Fruit fly (Drosophila melanogaster) whole organism, embryonic: ENCODE measurements around the gene Shmt.

Experiments used
- Asciz ChIP-seq: fragments of 200-800 bp; sonication (Bioruptor generic); optimal IDR thresholded peaks from 2 replicates; lab custom pipeline; 2017; ENCODE audit warnings: missing biosample characterization, mild to moderate bottlenecking, missing genetic modification characterization, missing genetic modification reagents
- Atf3 ChIP-seq: fragments of 200-800 bp; sonication (Bioruptor generic); optimal IDR thresholded peaks from 3 replicates; lab custom pipeline; 2016; ENCODE audit warnings: missing biosample characterization, missing genetic modification characterization
- Bgb ChIP-seq: fragments of 200-800 bp; sonication (Bioruptor generic); IDR thresholded peaks from 2 replicates; pipeline ENCODE4 v1.3.6; 2022; ENCODE audit warnings: missing biosample characterization, missing genetic modification characterization; ENCODE audit not compliant: partially characterized antibody
- CG11504 ChIP-seq: fragments of 200-800 bp; sonication (Bioruptor generic); optimal IDR thresholded peaks from 3 replicates; lab custom pipeline; 2019; ENCODE audit warnings: missing biosample characterization, mild to moderate bottlenecking, missing genetic modification characterization, moderate library complexity
- CG11695 ChIP-seq: fragments of 200-800 bp; sonication (Bioruptor generic); IDR thresholded peaks from 3 replicates; pipeline ENCODE4 v1.3.6; 2022; ENCODE audit warnings: missing biosample characterization, missing genetic modification characterization
- CG11723 ChIP-seq: fragments of 200-800 bp; sonication (Bioruptor generic); optimal IDR thresholded peaks from 2 replicates; lab custom pipeline; 2017; ENCODE audit warnings: missing biosample characterization, mild to moderate bottlenecking, missing genetic modification characterization
- CG12391 ChIP-seq: fragments of 200-800 bp; sonication (Bioruptor generic); optimal IDR thresholded peaks from 3 replicates; lab custom pipeline; 2018; ENCODE audit warnings: missing biosample characterization, mild to moderate bottlenecking, missing genetic modification characterization, moderate library complexity
- CG14860 ChIP-seq: fragments of 200-800 bp; sonication (Bioruptor generic); IDR thresholded peaks from 3 replicates; pipeline ENCODE4 v1.3.6; 2022; ENCODE audit warnings: missing biosample characterization, missing genetic modification characterization; ENCODE audit not compliant: partially characterized antibody
- CG15601 ChIP-seq: fragments of 200-800 bp; sonication (Bioruptor generic); optimal IDR thresholded peaks from 3 replicates; lab custom pipeline; 2019; ENCODE audit warnings: missing biosample characterization, mild to moderate bottlenecking, missing genetic modification characterization, moderate library complexity
- CG17328 ChIP-seq: fragments of 200-800 bp; sonication (Bioruptor generic); IDR thresholded peaks from 2 replicates; pipeline ENCODE4 v1.3.6; 2022; ENCODE audit warnings: missing biosample characterization, missing genetic modification characterization
- CG17359 ChIP-seq: fragments of 200-800 bp; sonication (Bioruptor generic); optimal IDR thresholded peaks from 3 replicates; lab custom pipeline; 2018; ENCODE audit warnings: missing biosample characterization, mild to moderate bottlenecking, missing genetic modification characterization, moderate library complexity
- CG2712 ChIP-seq: fragments of 200-800 bp; optimal IDR thresholded peaks from 3 replicates; lab custom pipeline; 2019; ENCODE audit warnings: missing biosample characterization, mild to moderate bottlenecking, missing genetic modification characterization, moderate library complexity
- CG32772 ChIP-seq: fragments of 200-800 bp; sonication (Bioruptor generic); IDR thresholded peaks from 2 replicates; pipeline ENCODE4 v1.3.6; 2022; ENCODE audit warnings: missing biosample characterization, missing genetic modification characterization
- CG6689 ChIP-seq: fragments of 200-800 bp; sonication (Bioruptor generic); IDR thresholded peaks from 2 replicates; pipeline ENCODE4 v1.3.6; 2022; ENCODE audit warnings: missing biosample characterization, missing genetic modification characterization
- CG7271 ChIP-seq: fragments of 200-800 bp; sonication (Bioruptor generic); optimal IDR thresholded peaks from 2 replicates; lab custom pipeline; 2018; ENCODE audit warnings: missing biosample characterization, mild to moderate bottlenecking, missing genetic modification characterization, moderate library complexity
- CG7786 ChIP-seq: fragments of 200-800 bp; sonication (Bioruptor generic); optimal IDR thresholded peaks from 2 replicates; lab custom pipeline; 2016; ENCODE audit warnings: missing biosample characterization, missing genetic modification characterization
- CG7928 ChIP-seq: fragments of 200-800 bp; sonication (Bioruptor generic); optimal IDR thresholded peaks from 2 replicates; lab custom pipeline; 2017; ENCODE audit warnings: missing biosample characterization, mild to moderate bottlenecking, missing genetic modification characterization
- CG7963 ChIP-seq: fragments of 200-800 bp; sonication (Bioruptor generic); IDR thresholded peaks from 3 replicates; pipeline ENCODE4 v1.3.6; 2022; ENCODE audit warnings: missing biosample characterization, missing genetic modification characterization; ENCODE audit not compliant: partially characterized antibody
- CG7987 ChIP-seq: fragments of 200-800 bp; sonication (Bioruptor generic); optimal IDR thresholded peaks from 2 replicates; lab custom pipeline; 2018; ENCODE audit warnings: missing biosample characterization, mild to moderate bottlenecking, missing genetic modification characterization, moderate library complexity
- CG8924 ChIP-seq: fragments of 200-800 bp; optimal IDR thresholded peaks from 3 replicates; lab custom pipeline; 2019; ENCODE audit warnings: missing biosample characterization, mild to moderate bottlenecking, missing genetic modification characterization, moderate library complexity
- CoRest ChIP-seq: fragments of 200-800 bp; sonication (Bioruptor generic); optimal IDR thresholded peaks from 3 replicates; lab custom pipeline; 2018; ENCODE audit warnings: missing biosample characterization, mild to moderate bottlenecking, missing genetic modification characterization, moderate library complexity
- Dref ChIP-seq: fragments of 200-800 bp; sonication (Bioruptor generic); IDR thresholded peaks from 2 replicates; pipeline ENCODE4 v1.3.6; 2022; ENCODE audit warnings: missing biosample characterization, missing genetic modification characterization
- E2f2 ChIP-seq: fragments of 200-800 bp; sonication (Bioruptor generic); IDR thresholded peaks from 2 replicates; pipeline ENCODE4 v1.3.6; 2022; ENCODE audit warnings: missing biosample characterization, missing genetic modification characterization
- Elba2 ChIP-seq: fragments of 200-800 bp; sonication (Bioruptor generic); optimal IDR thresholded peaks from 3 replicates; lab custom pipeline; 2016; ENCODE audit warnings: missing biosample characterization, missing genetic modification characterization
- Hr51 ChIP-seq, 2 experiments: fragments of 200-800 bp; sonication (Bioruptor generic); optimal IDR thresholded peaks; 2 replicates in 1 of 2; 3 replicates in 1 of 2; lab custom pipeline; 2016 to 2018; ENCODE audit warnings: missing biosample characterization in 2 of 2, missing genetic modification characterization in 2 of 2, mild to moderate bottlenecking in 1 of 2, moderate library complexity in 1 of 2
- Lim3 ChIP-seq: fragments of 200-800 bp; sonication (Bioruptor generic); IDR thresholded peaks from 2 replicates; pipeline ENCODE4 v1.3.6; 2022; ENCODE audit warnings: missing biosample characterization, missing genetic modification characterization
- MBD-R2 ChIP-seq: fragments of 200-800 bp; sonication (Bioruptor generic); IDR thresholded peaks from 2 replicates; pipeline ENCODE4 v1.3.6; 2022; ENCODE audit warnings: missing biosample characterization, missing genetic modification characterization
- Mrtf ChIP-seq: fragments of 200-800 bp; sonication (Bioruptor generic); IDR thresholded peaks from 3 replicates; pipeline ENCODE4 v1.3.6; 2022; ENCODE audit warnings: missing biosample characterization, missing genetic modification characterization
- NC2β ChIP-seq: fragments of 200-800 bp; sonication (Bioruptor generic); optimal IDR thresholded peaks from 2 replicates; lab custom pipeline; 2016; ENCODE audit warnings: missing biosample characterization, missing genetic modification characterization
- YL-1 ChIP-seq: fragments of 200-800 bp; sonication (Bioruptor generic); optimal IDR thresholded peaks from 3 replicates; lab custom pipeline; 2017; ENCODE audit warnings: missing biosample characterization, mild to moderate bottlenecking, missing genetic modification characterization
- abd-A ChIP-seq: fragments of 200-800 bp; sonication (Bioruptor generic); optimal IDR thresholded peaks from 3 replicates; lab custom pipeline; 2019; ENCODE audit warnings: missing biosample characterization, mild to moderate bottlenecking, missing genetic modification characterization, moderate library complexity
- ato ChIP-seq: fragments of 200-800 bp; sonication (Bioruptor generic); IDR thresholded peaks from 2 replicates; pipeline ENCODE4 v1.3.6; 2022; ENCODE audit warnings: missing biosample characterization, missing genetic modification characterization; ENCODE audit not compliant: partially characterized antibody
- bcd ChIP-seq: fragments of 200-800 bp; sonication (Bioruptor generic); optimal IDR thresholded peaks from 2 replicates; lab custom pipeline; 2017; ENCODE audit warnings: missing biosample characterization, mild to moderate bottlenecking, missing genetic modification characterization
- cato ChIP-seq: fragments of 200-800 bp; sonication (Bioruptor generic); optimal IDR thresholded peaks from 2 replicates; lab custom pipeline; 2016; ENCODE audit warnings: missing biosample characterization, missing genetic modification characterization, borderline replicate concordance
- crol ChIP-seq: fragments of 200-800 bp; sonication (Bioruptor generic); IDR thresholded peaks from 2 replicates; pipeline ENCODE4 v1.3.6; 2022; ENCODE audit warnings: missing biosample characterization, missing genetic modification characterization
- dpn ChIP-seq, 2 experiments: fragments of 200-800 bp; sonication (Bioruptor generic); optimal IDR thresholded peaks; 3 replicates each; lab custom pipeline; 2016; ENCODE audit warnings: missing biosample characterization in 2 of 2, missing genetic modification characterization in 2 of 2
- fd102C ChIP-seq: fragments of 200-800 bp; sonication (Bioruptor generic); optimal IDR thresholded peaks from 2 replicates; lab custom pipeline; 2018; ENCODE audit warnings: missing biosample characterization, mild to moderate bottlenecking, missing genetic modification characterization, moderate library complexity
- gcm2 ChIP-seq: fragments of 200-800 bp; sonication (Bioruptor generic); optimal IDR thresholded peaks from 2 replicates; lab custom pipeline; 2016; ENCODE audit warnings: missing biosample characterization, missing genetic modification characterization
- lmd ChIP-seq: fragments of 200-800 bp; sonication (Bioruptor generic); IDR thresholded peaks from 2 replicates; pipeline ENCODE4 v1.3.6; 2022; ENCODE audit warnings: missing biosample characterization, missing genetic modification characterization
- schlank ChIP-seq: fragments of 200-800 bp; sonication (Bioruptor generic); optimal IDR thresholded peaks from 2 replicates; lab custom pipeline; 2018; ENCODE audit warnings: missing biosample characterization, mild to moderate bottlenecking, missing genetic modification characterization
- sens-2 ChIP-seq: fragments of 200-800 bp; sonication (Bioruptor generic); IDR thresholded peaks from 2 replicates; pipeline ENCODE4 v1.3.6; 2022; ENCODE audit warnings: missing biosample characterization, missing genetic modification characterization
- slbo ChIP-seq: fragments of 200-800 bp; sonication (Bioruptor generic); IDR thresholded peaks from 2 replicates; pipeline ENCODE4 v1.3.6; 2022; ENCODE audit warnings: missing biosample characterization, missing genetic modification characterization
- sna ChIP-seq: fragments of 200-800 bp; sonication (Bioruptor generic); IDR thresholded peaks from 2 replicates; pipeline ENCODE4 v1.3.6; 2022; ENCODE audit warnings: missing biosample characterization, missing genetic modification characterization; ENCODE audit not compliant: partially characterized antibody
- sqz ChIP-seq: fragments of 200-800 bp; sonication (Bioruptor generic); optimal IDR thresholded peaks from 3 replicates; lab custom pipeline; 2018; ENCODE audit warnings: missing biosample characterization, mild to moderate bottlenecking, missing genetic modification characterization
- tna ChIP-seq: fragments of 200-800 bp; sonication (Bioruptor generic); IDR thresholded peaks from 2 replicates; pipeline ENCODE4 v1.3.6; 2022; ENCODE audit warnings: missing biosample characterization, missing genetic modification characterization; ENCODE audit not compliant: partially characterized antibody
- trem ChIP-seq: fragments of 200-800 bp; optimal IDR thresholded peaks from 3 replicates; lab custom pipeline; 2019; ENCODE audit warnings: missing biosample characterization, mild to moderate bottlenecking, missing genetic modification characterization, moderate library complexity
- unc-4 ChIP-seq: fragments of 200-800 bp; sonication (Bioruptor generic); IDR thresholded peaks from 2 replicates; pipeline ENCODE4 v1.3.6; 2022; ENCODE audit warnings: missing biosample characterization, missing genetic modification characterization; ENCODE audit not compliant: partially characterized antibody
- usp ChIP-seq: fragments of >200 bp; optimal IDR thresholded peaks from 2 replicates; lab custom pipeline; 2017; ENCODE audit warnings: missing biosample characterization, missing genetic modification characterization
- vnd ChIP-seq: fragments of 200-800 bp; sonication (Bioruptor generic); IDR thresholded peaks from 3 replicates; pipeline ENCODE4 v1.3.6; 2022; ENCODE audit warnings: missing biosample characterization, missing genetic modification characterization; ENCODE audit not compliant: partially characterized antibody
- zen2 ChIP-seq: fragments of 200-800 bp; sonication (Bioruptor generic); IDR thresholded peaks from 3 replicates; pipeline ENCODE4 v1.3.6; 2022; ENCODE audit warnings: missing biosample characterization, missing genetic modification characterization; ENCODE audit not compliant: partially characterized antibody

The Shmt gene

dm6 chrX:5876584-5876983 is 40.0 kb downstream of the Shmt start, which contains the start of gene mof (continued):
- TF ChIP-seq CG11504 (tag; lab: Kevin White, UChicago) (no peak), CG15601 (tag; lab: Kevin White, UChicago) (no peak), schlank (tag; lab: Kevin White, UChicago) (no peak), CG11695 (GFP tag; lab: Robert Waterston, UW) (no peak), CG7928 (peak; percentile 80), Mrtf (GFP tag; lab: Robert Waterston, UW) (no peak), CG6689 (0 out of 2 replicates have a peak, but pooled peaks have one; percentile 6), CG7963 (GFP tag; lab: Robert Waterston, UW) (peak; percentile 77), crol (no peak), Bgb (peak; percentile 72), CG7987 (GFP tag; lab: Kevin White, UChicago) (no peak), Hr51 (GFP tag; optimal IDR thresholded peaks at IDR 0.05; lab: Kevin White, UChicago) (no peak), tna (GFP tag; lab: Robert Waterston, UW) (peak; percentile 62), CG7271 (tag; lab: Kevin White, UChicago) (no peak), slbo (GFP tag; lab: Robert Waterston, UW) (no peak), Atf3 (GFP tag; lab: Kevin White, UChicago) (no peak), Asciz (GFP tag; lab: Kevin White, UChicago) (no peak), cato (GFP tag; lab: Kevin White, UChicago) (no peak), CG14860 (GFP tag; lab: Robert Waterston, UW) (peak; percentile 80), unc-4 (peak; percentile 76), CG7786 (GFP tag; lab: Kevin White, UChicago) (no peak), usp (no peak), CG12391 (tag; lab: Kevin White, UChicago) (no peak), sna (peak; percentile 72), NC2β (GFP tag; lab: Kevin White, UChicago) (no peak), Dref (GFP tag; lab: Robert Waterston, UW) (peak; percentile 81), Lim3 (no peak), bcd (GFP tag; lab: Kevin White, UChicago) (no peak), zen2 (peak; percentile 74), CG8924 (tag; lab: Kevin White, UChicago) (no peak), E2f2 (GFP tag; lab: Robert Waterston, UW) (peak; percentile 88), dpn (GFP tag; optimal IDR thresholded peaks at IDR 0.05; lab: Kevin White, UChicago) (no peak), sqz (GFP tag; lab: Kevin White, UChicago) (no peak), fd102C (GFP tag; lab: Kevin White, UChicago) (no peak), CG11723 (GFP tag; lab: Kevin White, UChicago) (no peak), Elba2 (GFP tag; lab: Kevin White, UChicago) (peak; percentile 30), CG17359 (tag; lab: Kevin White, UChicago) (no peak), sens-2 (GFP tag; lab: Robert Waterston, UW) (no peak), CG32772 (no peak), YL-1 (GFP tag; lab: Kevin White, UChicago) (peak; percentile 55), trem (peak; percentile 18), CG17328 (GFP tag; lab: Robert Waterston, UW) (no peak), vnd (peak; percentile 76), MBD-R2 (GFP tag; lab: Robert Waterston, UW) (peak; percentile 79), ato (GFP tag; lab: Robert Waterston, UW) (peak; percentile 71), abd-A (tag; lab: Kevin White, UChicago) (no peak), CG2712 (tag; lab: Kevin White, UChicago) (peak; percentile 27), CoRest (tag; lab: Kevin White, UChicago) (no peak), lmd (GFP tag; lab: Robert Waterston, UW) (no peak), gcm2 (no peak)
